Fruit fly (Drosophila melanogaster): ENCODE results near the gene peng.

The peng gene

dm6 chrX:21317422-21317821, 32.2 kb downstream of the peng start, which contains the start of gene CG1801:
Gene CG1801 (minus strand): TSS chrX:21317522.
- no peak for TF ChIP-seq Myc (optimal IDR thresholded peaks at IDR 0.05)
- TF ChIP-seq GATAd (GFP tag; optimal IDR thresholded peaks at IDR 0.05): no peak
- TF ChIP-seq br (GFP tag; optimal IDR thresholded peaks at IDR 0.05): no peak
- no peak for TF ChIP-seq Hr83 (GFP tag; optimal IDR thresholded peaks at IDR 0.05; ENCODE audit: poor library complexity, severe bottlenecking)
- no peak for TF ChIP-seq HLH106 (tag; optimal IDR thresholded peaks at IDR 0.05)
- TF ChIP-seq dl (GFP tag; optimal IDR thresholded peaks at IDR 0.05; ENCODE audit: insufficient read depth in 1 of 2, partially characterized antibody in 2 of 2): no peak
- TF ChIP-seq N (GFP tag; optimal IDR thresholded peaks at IDR 0.05): no peak

- no peak for TF ChIP-seq sage (GFP tag; optimal IDR thresholded peaks at IDR 0.05)
- TF ChIP-seq sv (GFP tag; optimal IDR thresholded peaks at IDR 0.05): no peak
- TF ChIP-seq Hnf4 (GFP tag; optimal IDR thresholded peaks at IDR 0.05): no peak
- TF ChIP-seq N (GFP tag; optimal IDR thresholded peaks at IDR 0.05): no peak
- TF ChIP-seq OdsH (GFP tag; optimal IDR thresholded peaks at IDR 0.05): no peak
- TF ChIP-seq br (GFP tag; optimal IDR thresholded peaks at IDR 0.05): no peak
- TF ChIP-seq Rel (GFP tag; optimal IDR thresholded peaks at IDR 0.05): no peak
- TF ChIP-seq Rel (tag; optimal IDR thresholded peaks at IDR 0.05): peak; percentile 0
- TF ChIP-seq brk (GFP tag; optimal IDR thresholded peaks at IDR 0.05): no peak
- TF ChIP-seq ey (GFP tag; optimal IDR thresholded peaks at IDR 0.05): no peak
- TF ChIP-seq Dfd (GFP tag; optimal IDR thresholded peaks at IDR 0.05): no peak
- peak; percentile 5 for TF ChIP-seq h (GFP tag; optimal IDR thresholded peaks at IDR 0.05)
- no peak for TF ChIP-seq Mio (GFP tag; optimal IDR thresholded peaks at IDR 0.05)
- TF ChIP-seq usp (GFP tag; optimal IDR thresholded peaks at IDR 0.05): no peak
- peak; percentile 11 for TF ChIP-seq Jra (GFP tag; optimal IDR thresholded peaks at IDR 0.05)
- TF ChIP-seq Myc (optimal IDR thresholded peaks at IDR 0.05): no peak
- TF ChIP-seq rgr (GFP tag; optimal IDR thresholded peaks at IDR 0.05): no peak
Observed at dm6 chrX:21315852-21316251, 33.8 kb downstream of the peng start, which contains the start of gene Rpt6. Gene Rpt6 (plus strand): TSS chrX:21316052.

dm6 chrX:21306485-21307142, 43.0 kb downstream of the peng start, which contains the start of gene Abca3:
Gene Abca3 (minus strand): TSS chrX:21306665.
- TF ChIP-seq Rel (GFP tag; optimal IDR thresholded peaks at IDR 0.05): no peak
- no peak for TF ChIP-seq Rel (tag; optimal IDR thresholded peaks at IDR 0.05)
- TF ChIP-seq rgr (GFP tag; optimal IDR thresholded peaks at IDR 0.05): peak; percentile 50
- no peak for TF ChIP-seq Dif (GFP tag; optimal IDR thresholded peaks at IDR 0.05; ENCODE audit: partially characterized antibody)
- peak; percentile 5 for TF ChIP-seq CrebA (GFP tag; optimal IDR thresholded peaks at IDR 0.05; ENCODE audit: borderline replicate concordance)
- TF ChIP-seq Abd-B (GFP tag; optimal IDR thresholded peaks at IDR 0.05): no peak
- peak; percentile 14 for TF ChIP-seq psq (GFP tag; optimal IDR thresholded peaks at IDR 0.05)
- TF ChIP-seq foxo (GFP tag; optimal IDR thresholded peaks at IDR 0.05): peak in 1 of 2 experiments; percentile 52
- peak; percentile 19 for TF ChIP-seq CG9705 (GFP tag; optimal IDR thresholded peaks at IDR 0.05)
- peak; percentile 16 for TF ChIP-seq h (GFP tag; optimal IDR thresholded peaks at IDR 0.05)
- TF ChIP-seq dsf (GFP tag; optimal IDR thresholded peaks at IDR 0.05; ENCODE audit: borderline replicate concordance): no peak
- no peak for TF ChIP-seq N (GFP tag; optimal IDR thresholded peaks at IDR 0.05)
- TF ChIP-seq brk (GFP tag; optimal IDR thresholded peaks at IDR 0.05): no peak
- TF ChIP-seq jim (GFP tag; optimal IDR thresholded peaks at IDR 0.05): no peak
- TF ChIP-seq pan (optimal IDR thresholded peaks at IDR 0.05): no peak
- no peak for TF ChIP-seq Jra (GFP tag; optimal IDR thresholded peaks at IDR 0.05)
- peak; percentile 23 for TF ChIP-seq OdsH (GFP tag; optimal IDR thresholded peaks at IDR 0.05)
- TF ChIP-seq dl (GFP tag; optimal IDR thresholded peaks at IDR 0.05; ENCODE audit: insufficient read depth in 1 of 2, partially characterized antibody in 2 of 2): no peak
- peak; percentile 16 for TF ChIP-seq sv (GFP tag; optimal IDR thresholded peaks at IDR 0.05)
- TF ChIP-seq ey (GFP tag; optimal IDR thresholded peaks at IDR 0.05): peak; percentile 51
- TF ChIP-seq fru (GFP tag; optimal IDR thresholded peaks at IDR 0.05): peak; percentile 21
- TF ChIP-seq sage (GFP tag; optimal IDR thresholded peaks at IDR 0.05): no peak
- no peak for TF ChIP-seq Hnf4 (GFP tag; optimal IDR thresholded peaks at IDR 0.05)
- TF ChIP-seq Vsx2 (GFP tag; optimal IDR thresholded peaks at IDR 0.05; ENCODE audit: partially characterized antibody): no peak
- TF ChIP-seq HLH106 (tag; optimal IDR thresholded peaks at IDR 0.05): peak; percentile 67
- TF ChIP-seq Sp1 (GFP tag; optimal IDR thresholded peaks at IDR 0.05): peak; percentile 56
- no peak for TF ChIP-seq GATAd (GFP tag; optimal IDR thresholded peaks at IDR 0.05)
- TF ChIP-seq Myc (optimal IDR thresholded peaks at IDR 0.05): peak; percentile 92
- TF ChIP-seq Hr83 (GFP tag; optimal IDR thresholded peaks at IDR 0.05; ENCODE audit: poor library complexity, severe bottlenecking): no peak
- peak; percentile 72 for TF ChIP-seq woc (GFP tag; optimal IDR thresholded peaks at IDR 0.05)
- TF ChIP-seq dmrt93B (GFP tag; optimal IDR thresholded peaks at IDR 0.05): no peak
- TF ChIP-seq Mio (GFP tag; optimal IDR thresholded peaks at IDR 0.05): no peak
- TF ChIP-seq Hr78 (GFP tag; optimal IDR thresholded peaks at IDR 0.05): no peak
- TF ChIP-seq CG32264 (GFP tag; optimal IDR thresholded peaks at IDR 0.05): no peak
- no peak for TF ChIP-seq lola (GFP tag; optimal IDR thresholded peaks at IDR 0.05)
- TF ChIP-seq tai (GFP tag; optimal IDR thresholded peaks at IDR 0.05): no peak
- no peak for TF ChIP-seq usp (GFP tag; optimal IDR thresholded peaks at IDR 0.05)
- peak; percentile 23 for TF ChIP-seq br (GFP tag; optimal IDR thresholded peaks at IDR 0.05)
- TF ChIP-seq Dfd (GFP tag; optimal IDR thresholded peaks at IDR 0.05): no peak

Data from whole organism, wandering third instar larva.